Fruit fly (Drosophila melanogaster) whole organism, embryonic: ENCODE data around the gene ppk13.
A peak's percentile ranks its signal among the peaks of the same experiment; 100 is the strongest.

ENCODE experiments used
- Atf-2 ChIP-seq: fragments of 200-800 bp; sonication (Bioruptor generic); optimal IDR thresholded peaks from 2 replicates; lab custom pipeline; 2016; ENCODE audit warnings: missing biosample characterization, missing genetic modification characterization
- Bgb ChIP-seq: fragments of 200-800 bp; sonication (Bioruptor generic); IDR thresholded peaks from 2 replicates; pipeline ENCODE4 v1.3.6; 2022; ENCODE audit warnings: missing biosample characterization, missing genetic modification characterization; ENCODE audit not compliant: partially characterized antibody
- C15 ChIP-seq: fragments of 200-800 bp; sonication (Bioruptor generic); IDR thresholded peaks from 3 replicates; pipeline ENCODE4 v1.3.6; 2022; ENCODE audit warnings: missing biosample characterization, missing genetic modification characterization
- CG11085 ChIP-seq: fragments of 200-800 bp; sonication (Bioruptor generic); IDR thresholded peaks from 2 replicates; pipeline ENCODE4 v1.3.6; 2022; ENCODE audit warnings: missing biosample characterization, missing genetic modification characterization
- CG11093 ChIP-seq: fragments of 200-800 bp; sonication (Bioruptor generic); IDR thresholded peaks from 3 replicates; pipeline ENCODE4 v1.3.6; 2022; ENCODE audit warnings: missing biosample characterization, missing genetic modification characterization
- CG11504 ChIP-seq: fragments of 200-800 bp; sonication (Bioruptor generic); optimal IDR thresholded peaks from 3 replicates; lab custom pipeline; 2019; ENCODE audit warnings: missing biosample characterization, mild to moderate bottlenecking, missing genetic modification characterization, moderate library complexity
- CG11696 ChIP-seq: fragments of 200-800 bp; sonication (Bioruptor generic); IDR thresholded peaks from 2 replicates; pipeline ENCODE4 v1.3.6; 2022; ENCODE audit warnings: missing biosample characterization, missing genetic modification characterization
- CG14965 ChIP-seq: fragments of 200-800 bp; sonication (Bioruptor generic); optimal IDR thresholded peaks from 2 replicates; lab custom pipeline; 2016; ENCODE audit warnings: missing biosample characterization, missing genetic modification characterization, borderline replicate concordance
- CG15011 ChIP-seq: fragments of 200-800 bp; sonication (Bioruptor generic); optimal IDR thresholded peaks from 3 replicates; lab custom pipeline; 2018; ENCODE audit warnings: missing biosample characterization, mild to moderate bottlenecking, missing genetic modification characterization
- CG18599 ChIP-seq: fragments of 200-800 bp; sonication (Bioruptor generic); optimal IDR thresholded peaks from 3 replicates; lab custom pipeline; 2017; ENCODE audit warnings: missing biosample characterization, missing genetic modification characterization, mild to moderate bottlenecking, moderate library complexity, missing genetic modification reagents
- CG32767 ChIP-seq: fragments of 200-800 bp; sonication (Bioruptor generic); IDR thresholded peaks from 2 replicates; pipeline ENCODE4 v1.3.6; 2022; ENCODE audit warnings: missing biosample characterization, missing genetic modification characterization
- CG3281 ChIP-seq: fragments of 200-800 bp; sonication (Bioruptor generic); optimal IDR thresholded peaks from 3 replicates; lab custom pipeline; 2017; ENCODE audit warnings: missing biosample characterization, mild to moderate bottlenecking, missing genetic modification characterization
- CG3407 ChIP-seq: fragments of 200-800 bp; sonication (Bioruptor generic); optimal IDR thresholded peaks from 2 replicates; lab custom pipeline; 2018; ENCODE audit warnings: missing biosample characterization, mild to moderate bottlenecking, missing genetic modification characterization
- CG3726 ChIP-seq: fragments of 200-800 bp; sonication (Bioruptor generic); IDR thresholded peaks from 3 replicates; pipeline ENCODE4, ENCODE4 v1.3.6; 2022; ENCODE audit warnings: missing biosample characterization, missing genetic modification characterization
- CG3995 ChIP-seq: fragments of 200-800 bp; sonication (Bioruptor generic); optimal IDR thresholded peaks from 3 replicates; lab custom pipeline; 2016; ENCODE audit warnings: missing biosample characterization, missing genetic modification characterization
- CG4282 ChIP-seq: fragments of 200-800 bp; sonication (Bioruptor generic); optimal IDR thresholded peaks from 2 replicates; lab custom pipeline; 2016; ENCODE audit warnings: missing biosample characterization, missing genetic modification characterization
- CG4617 ChIP-seq: fragments of 200-800 bp; sonication (Bioruptor generic); optimal IDR thresholded peaks from 3 replicates; lab custom pipeline; 2016; ENCODE audit warnings: missing biosample characterization, missing genetic modification characterization, borderline replicate concordance
- CG4820 ChIP-seq: fragments of 200-800 bp; sonication (Bioruptor generic); optimal IDR thresholded peaks from 3 replicates; lab custom pipeline; 2016; ENCODE audit warnings: missing biosample characterization, missing genetic modification characterization
- CG6272 ChIP-seq: fragments of 200-800 bp; sonication (Bioruptor generic); IDR thresholded peaks from 2 replicates; pipeline ENCODE4 v1.3.6; 2022; ENCODE audit warnings: missing biosample characterization, missing genetic modification characterization
- CG6654 ChIP-seq: fragments of 200-800 bp; sonication (Bioruptor generic); optimal IDR thresholded peaks from 2 replicates; lab custom pipeline; 2017; ENCODE audit warnings: missing biosample characterization, mild to moderate bottlenecking, missing genetic modification characterization
- CG6813 ChIP-seq: fragments of 200-800 bp; sonication (Bioruptor generic); optimal IDR thresholded peaks from 2 replicates; lab custom pipeline; 2017; ENCODE audit warnings: missing biosample characterization, missing genetic modification characterization, mild to moderate bottlenecking, moderate library complexity, missing genetic modification reagents
- CG8388 ChIP-seq: fragments of 200-800 bp; sonication (Bioruptor generic); optimal IDR thresholded peaks from 2 replicates; lab custom pipeline; 2019; ENCODE audit warnings: missing biosample characterization, mild to moderate bottlenecking, missing genetic modification characterization, moderate library complexity
- CG9609 ChIP-seq: fragments of 200-800 bp; sonication (Bioruptor generic); optimal IDR thresholded peaks from 3 replicates; lab custom pipeline; 2016; ENCODE audit warnings: missing biosample characterization, missing genetic modification characterization
- CG9727 ChIP-seq: fragments of 200-800 bp; sonication (Bioruptor generic); optimal IDR thresholded peaks from 3 replicates; lab custom pipeline; 2017; ENCODE audit warnings: missing biosample characterization, mild to moderate bottlenecking, missing genetic modification characterization
- CHES-1-like ChIP-seq: fragments of 200-800 bp; sonication (Bioruptor generic); optimal IDR thresholded peaks from 2 replicates; lab custom pipeline; 2016; ENCODE audit warnings: missing biosample characterization, missing genetic modification characterization
- ERR ChIP-seq: fragments of 200-800 bp; sonication (Bioruptor generic); optimal IDR thresholded peaks from 2 replicates; lab custom pipeline; 2016; ENCODE audit warnings: missing biosample characterization, missing genetic modification characterization
- Fer1 ChIP-seq: fragments of 200-800 bp; sonication (Bioruptor generic); optimal IDR thresholded peaks from 2 replicates; lab custom pipeline; 2017; ENCODE audit warnings: missing biosample characterization, mild to moderate bottlenecking, missing genetic modification characterization
- HmgD ChIP-seq: fragments of 200-800 bp; sonication (Bioruptor generic); optimal IDR thresholded peaks from 3 replicates; lab custom pipeline; 2016; ENCODE audit warnings: missing biosample characterization, missing genetic modification characterization
- Hmr ChIP-seq: fragments of 200-800 bp; sonication (Bioruptor generic); optimal IDR thresholded peaks from 3 replicates; lab custom pipeline; 2017; ENCODE audit warnings: mild to moderate bottlenecking, missing biosample characterization, missing genetic modification reagents, missing genetic modification characterization
- Hr39 ChIP-seq: fragments of >200 bp; optimal IDR thresholded peaks from 2 replicates; lab custom pipeline; 2017
- Mad ChIP-seq: fragments of 200-800 bp; sonication (Bioruptor generic); optimal IDR thresholded peaks from 2 replicates; lab custom pipeline; 2016; ENCODE audit warnings: missing biosample characterization, missing genetic modification characterization
- Mrtf ChIP-seq: fragments of 200-800 bp; sonication (Bioruptor generic); IDR thresholded peaks from 3 replicates; pipeline ENCODE4 v1.3.6; 2022; ENCODE audit warnings: missing biosample characterization, missing genetic modification characterization
- NK7.1 ChIP-seq: fragments of 200-800 bp; sonication (Bioruptor generic); optimal IDR thresholded peaks from 3 replicates; lab custom pipeline; 2016; ENCODE audit warnings: missing biosample characterization, missing genetic modification characterization
- Side ChIP-seq: fragments of 200-800 bp; sonication (Bioruptor generic); optimal IDR thresholded peaks from 2 replicates; lab custom pipeline; 2016; ENCODE audit warnings: missing biosample characterization, missing genetic modification characterization
- Sin3A ChIP-seq: fragments of >200 bp; optimal IDR thresholded peaks from 2 replicates; lab custom pipeline; 2018
- Sry-δ ChIP-seq: fragments of 200-800 bp; sonication (Bioruptor generic); optimal IDR thresholded peaks from 2 replicates; lab custom pipeline; 2016; ENCODE audit warnings: missing biosample characterization, missing genetic modification characterization
- TFAM ChIP-seq: fragments of 200-800 bp; sonication (Bioruptor generic); optimal IDR thresholded peaks from 2 replicates; lab custom pipeline; 2017; ENCODE audit warnings: missing biosample characterization, missing genetic modification characterization, inconsistent platforms
- bigmax ChIP-seq: fragments of 200-800 bp; sonication (Bioruptor generic); optimal IDR thresholded peaks from 2 replicates; lab custom pipeline; 2018; ENCODE audit warnings: missing biosample characterization, mild to moderate bottlenecking, missing genetic modification characterization
- bowl ChIP-seq: fragments of 200-800 bp; sonication (Bioruptor generic); IDR thresholded peaks from 2 replicates; pipeline ENCODE4 v1.3.6; 2022; ENCODE audit warnings: missing biosample characterization, missing genetic modification characterization
- br ChIP-seq: fragments of >200 bp; optimal IDR thresholded peaks from 2 replicates; lab custom pipeline; 2017
- cas ChIP-seq: fragments of 200-800 bp; sonication (Bioruptor generic); IDR thresholded peaks from 2 replicates; pipeline ENCODE4 v1.3.6; 2022; ENCODE audit warnings: missing biosample characterization, missing genetic modification characterization
- chinmo ChIP-seq: fragments of 200-800 bp; sonication (Bioruptor generic); IDR thresholded peaks from 4 replicates; pipeline ENCODE4 v1.3.6; 2022; ENCODE audit warnings: missing biosample characterization, missing genetic modification characterization; ENCODE audit not compliant: partially characterized antibody
- eyg ChIP-seq: fragments of 200-800 bp; sonication (Bioruptor generic); optimal IDR thresholded peaks from 3 replicates; lab custom pipeline; 2016; ENCODE audit warnings: missing biosample characterization, missing genetic modification characterization
- grn ChIP-seq: fragments of 200-800 bp; sonication (Bioruptor generic); optimal IDR thresholded peaks from 3 replicates; lab custom pipeline; 2017; ENCODE audit warnings: missing biosample characterization, missing genetic modification characterization
- gt ChIP-seq: fragments of 200-800 bp; sonication (Bioruptor generic); IDR thresholded peaks from 2 replicates; pipeline ENCODE4 v1.3.6; 2022; ENCODE audit warnings: missing biosample characterization, missing genetic modification characterization
- jing ChIP-seq: fragments of 200-800 bp; sonication (Bioruptor generic); optimal IDR thresholded peaks from 2 replicates; lab custom pipeline; 2018; ENCODE audit warnings: missing biosample characterization, mild to moderate bottlenecking, missing genetic modification characterization
- jumu ChIP-seq: fragments of 200-800 bp; sonication (Bioruptor generic); optimal IDR thresholded peaks from 3 replicates; lab custom pipeline; 2016; ENCODE audit warnings: missing biosample characterization, missing genetic modification characterization
- maf-S ChIP-seq: fragments of 200-800 bp; sonication (Bioruptor generic); optimal IDR thresholded peaks from 2 replicates; lab custom pipeline; 2016; ENCODE audit warnings: missing biosample characterization, missing genetic modification characterization
- otp ChIP-seq: fragments of 200-800 bp; sonication (Bioruptor generic); IDR thresholded peaks from 3 replicates; pipeline ENCODE4, ENCODE4 v1.3.6; 2022; ENCODE audit warnings: missing biosample characterization, missing genetic modification characterization
- pita ChIP-seq: fragments of 200-800 bp; sonication (Bioruptor generic); optimal IDR thresholded peaks from 2 replicates; lab custom pipeline; 2017; ENCODE audit warnings: missing biosample characterization, mild to moderate bottlenecking, missing genetic modification characterization
- pros ChIP-seq: fragments of 200-800 bp; sonication (Bioruptor generic); optimal IDR thresholded peaks from 3 replicates; lab custom pipeline; 2019; ENCODE audit warnings: missing biosample characterization, mild to moderate bottlenecking, missing genetic modification characterization, moderate library complexity
- ro ChIP-seq: fragments of 200-800 bp; sonication (Bioruptor generic); IDR thresholded peaks from 2 replicates; pipeline ENCODE4 v1.3.6; 2022; ENCODE audit warnings: missing biosample characterization, missing genetic modification characterization
- slou ChIP-seq: fragments of 200-800 bp; sonication (Bioruptor generic); optimal IDR thresholded peaks from 3 replicates; lab custom pipeline; 2016; ENCODE audit warnings: missing biosample characterization, missing genetic modification characterization

ppk13 gene

DNA sequence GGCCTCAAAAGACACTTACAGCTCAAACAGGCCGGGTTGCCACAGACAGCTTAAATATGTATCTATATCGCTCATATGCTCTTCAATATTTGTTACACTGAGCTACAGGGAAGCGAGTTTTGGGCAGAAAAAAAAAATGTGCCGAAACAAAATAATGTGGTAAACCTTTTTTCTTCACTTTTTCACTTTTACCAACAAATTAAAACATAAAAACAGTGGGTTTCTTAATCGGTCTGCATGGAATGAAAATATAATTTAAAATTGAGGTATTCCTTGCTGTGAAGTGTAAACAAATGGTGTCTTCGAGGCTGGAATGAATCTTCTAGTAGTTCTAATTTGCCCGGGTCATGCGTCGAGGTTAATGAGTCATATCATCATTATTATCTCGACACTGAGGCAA, 49.8 kb downstream of the ppk13 start (continued):
- TF ChIP-seq slou (GFP tag; lab: Kevin White, UChicago) (peak; percentile 68), CG11696 (GFP tag; lab: Robert Waterston, UW) (peak; percentile 30; the same call in 1 of the 2 replicates), Mad (GFP tag; lab: Kevin White, UChicago) (no peak), gt (GFP tag; lab: Robert Waterston, UW) (no peak), chinmo (GFP tag; lab: Robert Waterston, UW) (no peak), CG4282 (GFP tag; lab: Kevin White, UChicago) (no peak), br (no peak), CG4820 (peak; percentile 36), HmgD (GFP tag; lab: Kevin White, UChicago) (no peak), CG3281 (GFP tag; lab: Kevin White, UChicago) (peak; percentile 58), Fer1 (GFP tag; lab: Kevin White, UChicago) (peak; percentile 48), CG6272 (GFP tag; lab: Robert Waterston, UW) (no peak), Bgb (GFP tag; lab: Robert Waterston, UW) (no peak), ro (GFP tag; lab: Robert Waterston, UW) (peak; percentile 18; the same call in 1 of the 2 replicates), maf-S (GFP tag; lab: Kevin White, UChicago) (peak; percentile 44), TFAM (GFP tag; lab: Kevin White, UChicago) (no peak), CG6654 (GFP tag; lab: Kevin White, UChicago) (peak; percentile 29), pita (GFP tag; lab: Kevin White, UChicago) (no peak), jumu (GFP tag; lab: Kevin White, UChicago) (peak; percentile 58), CG3995 (GFP tag; lab: Kevin White, UChicago) (no peak), CG3407 (peak; percentile 33), Side (peak; percentile 55), Hr39 (lab: Kevin White, UChicago) (no peak), Mrtf (GFP tag; lab: Robert Waterston, UW) (peak; percentile 36; the same call in 1 of the 3 replicates), cas (no peak), pros (GFP tag; lab: Kevin White, UChicago) (no peak), CG8388 (GFP tag; lab: Kevin White, UChicago) (peak; percentile 60), jing (GFP tag; lab: Kevin White, UChicago) (peak; percentile 38), CG15011 (no peak), bigmax (GFP tag; lab: Kevin White, UChicago) (no peak), CG18599 (peak; percentile 80), Sin3A (no peak), CG32767 (GFP tag; lab: Robert Waterston, UW) (no peak), Atf-2 (GFP tag; lab: Kevin White, UChicago) (peak; percentile 49), otp (GFP tag; lab: Robert Waterston, UW) (0 out of 3 replicates have a peak, but pooled peaks have one; percentile 42), ERR (peak; percentile 46), CG9727 (GFP tag; lab: Kevin White, UChicago) (peak; percentile 59), CG11093 (peak; percentile 38; the same call in 1 of the 3 replicates), NK7.1 (GFP tag; lab: Kevin White, UChicago) (no peak), CG11085 (0 out of 2 replicates have a peak, but pooled peaks have one; percentile 37), bowl (GFP tag; lab: Robert Waterston, UW) (no peak), CG9609 (peak; percentile 26), CG14965 (GFP tag; lab: Kevin White, UChicago) (no peak), eyg (GFP tag; lab: Kevin White, UChicago) (peak; percentile 40), Sry-δ (GFP tag; lab: Kevin White, UChicago) (peak; percentile 18), CG11504 (tag; lab: Kevin White, UChicago) (peak; percentile 72), C15 (GFP tag; lab: Robert Waterston, UW) (no peak), Hmr (GFP tag; lab: Kevin White, UChicago) (peak; percentile 73), CG6813 (GFP tag; lab: Kevin White, UChicago) (peak; percentile 56), grn (GFP tag; lab: Kevin White, UChicago) (no peak), CHES-1-like (GFP tag; lab: Kevin White, UChicago) (peak; percentile 44), CG3726 (no peak), CG4617 (no peak)
